Fruit fly (Drosophila melanogaster) whole organism: ENCODE results near the gene CG33658.

Experiments used
- CG8478 ChIP-seq: fragments of >200 bp; optimal IDR thresholded peaks from 2 replicates; lab custom pipeline; 2018; ENCODE audit warnings: inconsistent platforms
- Dll ChIP-seq: fragments of >200 bp; optimal IDR thresholded peaks from 2 replicates; lab custom pipeline; 2017
- EcR ChIP-seq, 2 experiments: fragments of >200 bp; optimal IDR thresholded peaks; 2 replicates each; lab custom pipeline; 2017; ENCODE audit warnings: missing biosample characterization in 2 of 2, missing genetic modification characterization in 2 of 2, missing genetic modification reagents in 2 of 2
- pan ChIP-seq: fragments of >200 bp; optimal IDR thresholded peaks from 2 replicates; lab custom pipeline; 2017
- psq ChIP-seq: fragments of >200 bp; optimal IDR thresholded peaks from 2 replicates; lab custom pipeline; 2017
- usp ChIP-seq: fragments of >200 bp; optimal IDR thresholded peaks from 2 replicates; lab custom pipeline; 2017; ENCODE audit warnings: missing biosample characterization, missing genetic modification characterization, mixed read lengths

The CG33658 gene

dm6 chr3R:24812987-24813636, 27.9 kb downstream of the CG33658 start:
- TF ChIP-seq usp (no peak), CG8478 (lab: Kevin White, UChicago) (no peak)

dm6 chr3R:24812394-24812793, 28.6 kb downstream of the CG33658 start:
- TF ChIP-seq CG8478 (lab: Kevin White, UChicago) (no peak), EcR (GFP tag; optimal IDR thresholded peaks at IDR 0.05; lab: Kevin White, UChicago) (no peak), psq (lab: Kevin White, UChicago) (no peak), pan (lab: Kevin White, UChicago) (no peak), Dll (lab: Kevin White, UChicago) (no peak), usp (no peak)

dm6 chr3R:24810844-24811625, 29.9 kb downstream of the CG33658 start:
- TF ChIP-seq CG8478 (lab: Kevin White, UChicago) (no peak), EcR (GFP tag; optimal IDR thresholded peaks at IDR 0.05; lab: Kevin White, UChicago) (peak in 1 of 2 experiments; percentile 89), pan (lab: Kevin White, UChicago) (no peak)

dm6 chr3R:24809576-24810279, 31.2 kb downstream of the CG33658 start:
- TF ChIP-seq EcR (GFP tag; optimal IDR thresholded peaks at IDR 0.05; lab: Kevin White, UChicago) (no peak), usp (no peak), pan (lab: Kevin White, UChicago) (no peak), psq (lab: Kevin White, UChicago) (no peak), Dll (lab: Kevin White, UChicago) (no peak), CG8478 (lab: Kevin White, UChicago) (no peak)

dm6 chr3R:24807321-24807720, 33.6 kb downstream of the CG33658 start, which contains the start of gene CG6980:
TSS of gene CG6980 (plus strand) at chr3R:24807621.
- TF ChIP-seq Dll (lab: Kevin White, UChicago) (no peak), CG8478 (lab: Kevin White, UChicago) (no peak), usp (no peak), EcR (GFP tag; optimal IDR thresholded peaks at IDR 0.05; lab: Kevin White, UChicago) (no peak), psq (lab: Kevin White, UChicago) (no peak), pan (lab: Kevin White, UChicago) (no peak)

- TF ChIP-seq pan (lab: Kevin White, UChicago), result no peak
Observed at dm6 chr3R:24805048-24805447, 35.9 kb downstream of the CG33658 start, which contains the start of gene polybromo. TSS of gene polybromo (minus strand) at chr3R:24805259.

dm6 chr3R:24799503-24799902, 41.5 kb downstream of the CG33658 start, which contains the start of gene Ude:
TSS of gene Ude (minus strand) at chr3R:24799668.
- no peak for TF ChIP-seq Dll (lab: Kevin White, UChicago)
- TF ChIP-seq usp, result no peak
- no peak for TF ChIP-seq psq (lab: Kevin White, UChicago)
- TF ChIP-seq EcR (GFP tag; optimal IDR thresholded peaks at IDR 0.05; lab: Kevin White, UChicago), result no peak
- no peak for TF ChIP-seq pan (lab: Kevin White, UChicago)

dm6 chr3R:24798595-24798994, 42.4 kb downstream of the CG33658 start:
- no peak for TF ChIP-seq CG8478 (lab: Kevin White, UChicago)
- no peak for TF ChIP-seq EcR (GFP tag; optimal IDR thresholded peaks at IDR 0.05; lab: Kevin White, UChicago)
- no peak for TF ChIP-seq pan (lab: Kevin White, UChicago)
- no peak for TF ChIP-seq Dll (lab: Kevin White, UChicago)
- no peak for TF ChIP-seq usp
- TF ChIP-seq psq (lab: Kevin White, UChicago), result no peak
